Fruit fly (Drosophila melanogaster): Measurements from ENCODE around the gene CG10979.

The CG10979 gene

DNA sequence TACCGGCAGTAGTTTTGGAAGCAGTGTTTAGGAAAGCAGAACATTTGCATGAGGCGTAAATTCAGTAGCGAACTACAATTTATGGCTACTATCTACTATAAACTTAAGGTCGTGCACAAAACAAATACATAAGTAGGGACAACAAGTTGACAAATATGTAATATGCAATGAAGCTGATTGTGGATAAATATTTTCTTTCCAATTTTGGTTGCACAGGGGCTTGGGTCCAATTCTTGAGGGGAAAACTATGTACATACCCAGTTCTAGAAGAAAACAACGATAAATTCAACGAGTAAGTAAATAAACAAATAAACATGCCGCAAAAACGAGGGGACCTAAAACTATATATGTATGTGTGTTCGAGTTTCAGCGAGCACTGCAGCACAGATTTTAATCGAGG lies 33.5 kb upstream of the CG10979 start:
- TF ChIP-seq usp (GFP tag; optimal IDR thresholded peaks at IDR 0.05) (no peak), HLH106 (tag; optimal IDR thresholded peaks at IDR 0.05) (no peak), br (GFP tag; optimal IDR thresholded peaks at IDR 0.05) (no peak), OdsH (GFP tag; optimal IDR thresholded peaks at IDR 0.05) (no peak), Dif (GFP tag; optimal IDR thresholded peaks at IDR 0.05; ENCODE audit: partially characterized antibody) (no peak), Mio (GFP tag; optimal IDR thresholded peaks at IDR 0.05) (no peak), rgr (GFP tag; optimal IDR thresholded peaks at IDR 0.05) (no peak), tai (GFP tag; optimal IDR thresholded peaks at IDR 0.05) (no peak), Hr78 (GFP tag; optimal IDR thresholded peaks at IDR 0.05) (no peak), N (GFP tag; optimal IDR thresholded peaks at IDR 0.05) (no peak), lola (GFP tag; optimal IDR thresholded peaks at IDR 0.05) (no peak), psq (GFP tag; optimal IDR thresholded peaks at IDR 0.05) (no peak), ey (GFP tag; optimal IDR thresholded peaks at IDR 0.05) (no peak)

DNA sequence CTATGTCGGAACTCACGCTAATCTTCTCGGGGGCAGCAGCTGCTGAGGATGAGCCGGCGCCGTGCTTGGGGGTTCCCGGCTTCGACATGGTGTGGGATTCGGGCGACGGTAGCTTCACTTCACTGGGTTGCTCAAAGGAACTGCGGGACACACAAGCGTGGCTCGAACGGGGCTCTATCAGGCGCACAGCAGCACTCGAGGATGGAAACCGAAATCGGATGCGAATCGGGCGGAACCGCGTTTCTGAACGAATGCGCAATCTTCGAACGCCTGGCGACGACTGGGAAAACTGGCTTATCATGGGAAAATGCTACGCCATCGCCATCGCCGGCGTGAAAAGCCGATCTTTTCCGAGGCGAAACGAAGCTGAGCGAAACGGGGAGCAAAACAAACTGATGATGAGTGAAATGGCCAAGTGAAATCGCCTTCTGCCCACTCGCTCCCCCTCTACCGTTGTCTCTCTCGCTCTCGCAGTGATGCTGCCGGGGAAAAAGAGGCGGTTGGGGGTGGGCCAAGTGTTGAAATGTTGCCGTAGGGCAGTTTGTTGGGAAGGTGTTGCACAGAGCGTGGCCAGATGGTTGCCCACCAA lies 22.8 kb upstream of the CG10979 start:
- TF ChIP-seq OdsH (GFP tag; optimal IDR thresholded peaks at IDR 0.05): no peak

DNA sequence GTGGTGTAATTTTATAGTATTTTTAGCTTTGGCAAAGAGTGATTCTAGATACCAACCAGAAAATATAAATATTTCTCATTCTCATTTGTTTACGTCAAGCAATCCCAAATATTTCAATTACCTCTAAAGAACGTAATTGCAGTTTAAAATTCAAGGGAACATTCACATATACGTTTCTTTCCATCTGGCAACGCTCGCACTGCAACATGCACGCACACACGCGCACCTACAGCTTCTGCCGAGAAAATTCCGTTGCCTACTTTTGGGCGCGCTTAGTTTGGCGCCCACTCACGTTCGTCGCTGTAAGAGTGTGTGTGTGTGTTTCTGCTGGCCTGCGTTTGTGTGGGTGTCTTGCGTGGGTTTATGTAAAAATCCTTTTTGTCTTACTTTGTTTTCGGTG lies 22.1 kb upstream of the CG10979 start:
- TF ChIP-seq dsf (GFP tag; optimal IDR thresholded peaks at IDR 0.05; ENCODE audit: borderline replicate concordance) (no peak), lola (GFP tag; optimal IDR thresholded peaks at IDR 0.05) (no peak), Abd-B (GFP tag; optimal IDR thresholded peaks at IDR 0.05) (no peak), CG9705 (GFP tag; optimal IDR thresholded peaks at IDR 0.05) (no peak), pan (optimal IDR thresholded peaks at IDR 0.05) (no peak), Rel (GFP tag; optimal IDR thresholded peaks at IDR 0.05) (no peak), Rel (tag; optimal IDR thresholded peaks at IDR 0.05) (no peak)

DNA sequence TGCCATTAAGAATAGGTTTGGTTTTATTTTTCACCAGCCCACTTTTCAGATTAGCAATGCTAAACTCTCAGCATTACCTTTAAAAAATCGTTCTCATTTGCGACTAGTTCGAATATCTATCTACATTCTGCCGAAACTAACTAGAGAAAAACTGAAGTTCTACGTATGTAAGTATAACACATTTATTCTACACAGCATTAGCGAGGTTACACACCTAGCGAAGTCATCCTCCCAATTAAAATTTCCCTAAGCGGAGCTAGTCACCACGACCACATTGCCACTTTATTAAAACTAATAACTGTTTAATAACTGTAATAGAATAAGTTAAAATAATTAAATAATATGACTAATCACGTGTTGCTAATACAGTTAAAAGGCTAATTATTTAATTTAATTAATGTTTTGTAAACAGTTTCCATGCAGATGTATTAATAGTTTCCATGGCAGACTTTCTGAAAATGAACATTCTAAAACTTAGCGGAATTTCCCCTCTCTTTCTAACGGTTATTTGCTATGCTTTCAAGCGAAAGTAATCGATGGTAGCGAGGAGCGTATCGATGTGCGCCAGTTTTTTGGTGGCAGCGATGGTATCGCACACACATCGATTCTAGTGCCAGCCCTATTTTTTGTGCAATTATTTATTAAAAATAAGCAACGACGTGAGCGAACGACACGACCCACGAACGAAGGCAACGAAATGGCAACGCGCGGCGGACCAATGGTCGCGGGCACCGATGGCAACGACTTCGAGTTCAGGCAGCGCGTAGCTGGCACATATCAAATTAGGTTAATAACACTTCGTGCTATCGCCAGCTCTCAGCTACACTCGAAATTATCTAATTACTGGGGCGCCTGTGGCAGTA lies 15.5 kb upstream of the CG10979 start, which contains the start of gene jagn:
Gene jagn (plus strand): TSS at position 585 of the 863 bp plus-strand sequence.
- TF ChIP-seq OdsH (GFP tag; optimal IDR thresholded peaks at IDR 0.05) (peak; percentile 47), usp (GFP tag; optimal IDR thresholded peaks at IDR 0.05) (no peak), pan (optimal IDR thresholded peaks at IDR 0.05) (no peak), rgr (GFP tag; optimal IDR thresholded peaks at IDR 0.05) (peak; percentile 75), fru (GFP tag; optimal IDR thresholded peaks at IDR 0.05) (peak; percentile 43), Myc (optimal IDR thresholded peaks at IDR 0.05) (peak; percentile 85), Abd-B (GFP tag; optimal IDR thresholded peaks at IDR 0.05) (no peak), CG9705 (GFP tag; optimal IDR thresholded peaks at IDR 0.05) (peak; percentile 31), Mio (GFP tag; optimal IDR thresholded peaks at IDR 0.05) (peak; percentile 29), tai (GFP tag; optimal IDR thresholded peaks at IDR 0.05) (no peak), Hr78 (GFP tag; optimal IDR thresholded peaks at IDR 0.05) (no peak), Hr83 (GFP tag; optimal IDR thresholded peaks at IDR 0.05; ENCODE audit: poor library complexity, severe bottlenecking) (peak; percentile 95), Hnf4 (GFP tag; optimal IDR thresholded peaks at IDR 0.05) (no peak), dsf (GFP tag; optimal IDR thresholded peaks at IDR 0.05; ENCODE audit: borderline replicate concordance) (peak; percentile 63), psq (GFP tag; optimal IDR thresholded peaks at IDR 0.05) (peak; percentile 50), foxo (GFP tag; optimal IDR thresholded peaks at IDR 0.05) (peak in 1 of 2 experiments; percentile 56), h (GFP tag; optimal IDR thresholded peaks at IDR 0.05) (peak; percentile 63), Dfd (GFP tag; optimal IDR thresholded peaks at IDR 0.05) (no peak), CrebA (GFP tag; optimal IDR thresholded peaks at IDR 0.05; ENCODE audit: borderline replicate concordance) (no peak), sv (GFP tag; optimal IDR thresholded peaks at IDR 0.05) (peak; percentile 52), woc (GFP tag; optimal IDR thresholded peaks at IDR 0.05) (no peak), N (GFP tag; optimal IDR thresholded peaks at IDR 0.05) (no peak), Vsx2 (GFP tag; optimal IDR thresholded peaks at IDR 0.05; ENCODE audit: partially characterized antibody) (no peak), dmrt93B (GFP tag; optimal IDR thresholded peaks at IDR 0.05) (peak; percentile 49), CG32264 (GFP tag; optimal IDR thresholded peaks at IDR 0.05) (peak; percentile 26), sage (GFP tag; optimal IDR thresholded peaks at IDR 0.05) (peak; percentile 57), GATAd (GFP tag; optimal IDR thresholded peaks at IDR 0.05) (peak; percentile 68), Rel (GFP tag; optimal IDR thresholded peaks at IDR 0.05) (no peak), Rel (tag; optimal IDR thresholded peaks at IDR 0.05) (peak; percentile 63), lola (GFP tag; optimal IDR thresholded peaks at IDR 0.05) (no peak), ey (GFP tag; optimal IDR thresholded peaks at IDR 0.05) (peak; percentile 51), Jra (GFP tag; optimal IDR thresholded peaks at IDR 0.05) (peak; percentile 68), jim (GFP tag; optimal IDR thresholded peaks at IDR 0.05) (peak; percentile 80), Sp1 (GFP tag; optimal IDR thresholded peaks at IDR 0.05) (peak; percentile 9), br (GFP tag; optimal IDR thresholded peaks at IDR 0.05) (peak; percentile 55), brk (GFP tag; optimal IDR thresholded peaks at IDR 0.05) (no peak), Dif (GFP tag; optimal IDR thresholded peaks at IDR 0.05; ENCODE audit: partially characterized antibody) (no peak), dl (GFP tag; optimal IDR thresholded peaks at IDR 0.05; ENCODE audit: insufficient read depth in 1 of 2, partially characterized antibody in 2 of 2) (no peak), HLH106 (tag; optimal IDR thresholded peaks at IDR 0.05) (peak; percentile 41)

All from whole organism, wandering third instar larva.